Fruit fly (Drosophila melanogaster): ENCODE results near the gene PolG1.

PolG1 gene

DNA sequence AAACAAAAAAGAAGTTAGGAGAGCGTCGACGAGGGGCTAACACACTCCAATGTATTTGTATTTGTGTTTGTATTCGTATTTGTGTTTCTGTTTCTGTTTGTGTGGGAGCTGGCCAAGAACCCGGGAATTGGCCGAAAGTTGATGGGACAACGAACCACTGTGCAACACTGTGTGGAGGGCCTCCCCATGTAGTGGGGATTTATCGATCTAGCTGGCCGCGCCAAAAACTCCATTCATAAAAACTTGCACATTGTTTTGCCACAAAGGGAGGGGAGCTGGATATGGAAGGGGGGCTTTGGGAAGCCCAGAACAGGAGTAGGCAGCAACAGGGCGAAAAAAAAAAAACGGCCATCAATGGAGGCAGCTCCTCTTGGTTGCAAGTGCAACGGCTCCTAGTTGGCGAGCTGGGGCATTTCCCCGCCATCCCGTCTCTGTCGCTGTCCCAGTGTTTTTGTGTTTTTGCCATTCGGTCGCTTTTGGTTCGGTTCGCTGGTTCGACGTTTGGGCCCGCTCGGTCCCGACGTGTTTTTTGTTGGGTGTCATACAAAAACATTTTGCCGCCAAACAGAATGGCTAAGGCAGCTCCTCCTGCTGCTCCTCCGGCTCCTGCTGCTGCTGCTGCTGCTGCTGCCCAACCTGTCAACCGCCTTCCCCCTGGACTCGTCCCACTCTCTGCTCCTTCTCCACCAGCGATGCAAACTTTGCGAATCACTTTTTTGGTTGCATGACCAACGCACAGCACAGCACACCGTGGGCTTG is 50.5 kb downstream of the PolG1 start:
- TF ChIP-seq CG8388 (GFP tag; optimal IDR thresholded peaks at IDR 0.05) (no peak), Ets65A (GFP tag) (peak; percentile 46), CG11456 (GFP tag; IDR thresholded peaks at IDR 0.05) (no peak), Med (GFP tag) (peak; percentile 47), CG5180 (GFP tag; optimal IDR thresholded peaks at IDR 0.05) (peak; percentile 95), CG10431 (GFP tag; optimal IDR thresholded peaks at IDR 0.05) (peak; percentile 32), tna (GFP tag; IDR thresholded peaks at IDR 0.05; ENCODE audit: partially characterized antibody) (no peak), jing (GFP tag; optimal IDR thresholded peaks at IDR 0.05) (no peak), ewg (GFP tag; optimal IDR thresholded peaks at IDR 0.05) (no peak), CG6175 (GFP tag; IDR thresholded peaks at IDR 0.05) (no peak), Dfd (GFP tag; optimal IDR thresholded peaks at IDR 0.05) (no peak), CG33557 (GFP tag; optimal IDR thresholded peaks at IDR 0.05) (no peak), zfh1 (GFP tag; IDR thresholded peaks at IDR 0.05) (no peak), pum (GFP tag; optimal IDR thresholded peaks at IDR 0.05) (no peak), wor (GFP tag; IDR thresholded peaks at IDR 0.05) (no peak), Blimp-1 (GFP tag; optimal IDR thresholded peaks at IDR 0.05) (no peak), nerfin-2 (GFP tag; IDR thresholded peaks at IDR 0.05; ENCODE audit: partially characterized antibody) (0 out of 2 replicates have a peak, but pooled peaks have one; percentile 28), onecut (GFP tag; IDR thresholded peaks at IDR 0.05) (peak; percentile 80), Trl (optimal IDR thresholded peaks at IDR 0.05) (no peak), Trl (GFP tag; optimal IDR thresholded peaks at IDR 0.05) (no peak), ro (GFP tag; IDR thresholded peaks at IDR 0.05) (0 out of 2 replicates have a peak, but pooled peaks have one; percentile 7), CG4617 (GFP tag; optimal IDR thresholded peaks at IDR 0.05; ENCODE audit: borderline replicate concordance) (no peak), CG4820 (GFP tag; optimal IDR thresholded peaks at IDR 0.05) (no peak), stc (GFP tag; IDR thresholded peaks at IDR 0.05) (no peak), CG9215 (GFP tag; IDR thresholded peaks at IDR 0.05) (no peak), ara (GFP tag; IDR thresholded peaks at IDR 0.05) (no peak), sob (GFP tag; IDR thresholded peaks at IDR 0.05) (no peak), chn (GFP tag; optimal IDR thresholded peaks at IDR 0.05) (no peak), CG43689 (GFP tag; IDR thresholded peaks at IDR 0.05) (0 out of 2 replicates have a peak, but pooled peaks have one; percentile 21), Dref (GFP tag; IDR thresholded peaks at IDR 0.05) (no peak), sens (GFP tag) (peak; percentile 42), row (GFP tag; IDR thresholded peaks at IDR 0.05) (peak; percentile 26; the same call in 1 of the 3 replicates), Pdp1 (GFP tag; optimal IDR thresholded peaks at IDR 0.05) (peak in 1 of 2 experiments; percentile 4), wdn (GFP tag; IDR thresholded peaks at IDR 0.05) (no peak), HLH4C (GFP tag; IDR thresholded peaks at IDR 0.05; ENCODE audit: partially characterized antibody) (0 out of 3 replicates have a peak, but pooled peaks have one; percentile 23)

Data from whole organism, embryonic.